Worm (Caenorhabditis elegans): ENCODE results near the gene natb-1.

natb-1 gene

DNA sequence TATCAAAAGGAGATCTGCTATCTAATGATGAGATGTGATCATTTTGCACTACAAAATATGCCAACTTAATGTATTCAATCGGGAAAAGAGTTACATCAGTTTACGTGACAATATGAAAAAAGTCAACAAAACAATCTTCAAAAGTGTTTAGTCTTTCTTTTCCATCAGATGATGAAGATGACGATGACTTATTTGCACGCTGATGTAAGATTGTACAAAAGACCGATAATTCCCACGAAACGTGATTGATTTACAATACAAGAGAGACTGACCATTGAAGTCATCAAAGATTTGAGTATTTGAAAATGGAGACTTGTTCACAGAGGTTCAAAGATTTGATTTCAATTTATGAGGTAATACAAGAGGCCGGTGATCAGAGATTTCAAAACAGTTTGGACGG, 42.0 kb upstream of the natb-1 start (continued):
- no peak for TF ChIP-seq unc-130 (tag; optimal IDR thresholded peaks at IDR 0.05)
- TF ChIP-seq dsc-1 (tag; optimal IDR thresholded peaks at IDR 0.05) = no peak
- peak; percentile 57 for TF ChIP-seq lin-14 (GFP tag; optimal IDR thresholded peaks at IDR 0.05)
- TF ChIP-seq mef-2 (tag; optimal IDR thresholded peaks at IDR 0.05) = no peak
- no peak for TF ChIP-seq pqm-1 (tag; optimal IDR thresholded peaks at IDR 0.05)
- TF ChIP-seq mdl-1 (tag; optimal IDR thresholded peaks at IDR 0.05) = no peak
- TF ChIP-seq efl-1 (optimal IDR thresholded peaks at IDR 0.05) = no peak
- peak in 1 of 2 experiments; percentile 43 for TF ChIP-seq efl-1 (GFP tag; optimal IDR thresholded peaks at IDR 0.05 in 1 of 2)
- no peak for TF ChIP-seq lsy-2 (tag; optimal IDR thresholded peaks at IDR 0.05)
- no peak for TF ChIP-seq blmp-1 (tag; optimal IDR thresholded peaks at IDR 0.05)
- no peak for TF ChIP-seq ces-1 (GFP tag; optimal IDR thresholded peaks at IDR 0.05)
- TF ChIP-seq hpl-2 (GFP tag; optimal IDR thresholded peaks at IDR 0.05) = no peak
- TF ChIP-seq hlh-17 (GFP tag; optimal IDR thresholded peaks at IDR 0.05; ENCODE audit: borderline replicate concordance) = no peak
- TF ChIP-seq irx-1 (tag; optimal IDR thresholded peaks at IDR 0.05) = no peak
- TF ChIP-seq nhr-237 (tag; optimal IDR thresholded peaks at IDR 0.05) = no peak
- no peak for TF ChIP-seq xbp-1 (tag; optimal IDR thresholded peaks at IDR 0.05)
- TF ChIP-seq snpc-4 (tag; optimal IDR thresholded peaks at IDR 0.05) = no peak
- TF ChIP-seq C16A3.4 (tag; optimal IDR thresholded peaks at IDR 0.05) = no peak
- no peak for TF ChIP-seq pag-3 (tag; optimal IDR thresholded peaks at IDR 0.05; ENCODE audit: borderline replicate concordance, insufficient read depth)

DNA sequence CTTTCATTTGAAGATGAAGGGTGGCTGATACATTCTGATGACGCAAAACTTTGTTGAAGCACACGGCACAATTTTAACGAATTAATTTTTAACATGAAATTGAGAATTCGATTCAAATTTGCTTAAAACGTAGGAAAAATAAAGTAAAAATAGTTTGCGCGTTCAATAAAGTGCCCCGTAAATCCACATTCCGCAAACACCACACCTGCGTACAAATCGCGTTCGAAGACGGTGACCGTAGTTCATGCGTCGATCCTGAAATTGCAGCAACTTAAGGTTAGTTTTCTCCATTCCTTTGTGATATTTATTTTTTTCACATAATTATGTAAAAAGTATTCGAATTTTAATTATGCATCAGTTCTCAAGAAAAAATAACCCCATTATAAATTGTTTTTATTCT, 41.5 kb upstream of the natb-1 start, which contains the start of gene F43H9.3:
Gene F43H9.3 (minus strand): TSS at position 189 of the 400 bp plus-strand sequence.
- TF ChIP-seq snu-23 (GFP tag; optimal IDR thresholded peaks at IDR 0.05) (peak; percentile 19), efl-1 (optimal IDR thresholded peaks at IDR 0.05) (peak; percentile 62 to 70), efl-1 (GFP tag; optimal IDR thresholded peaks at IDR 0.05 in 1 of 2) (peak; percentile 61 to 79), mdl-1 (tag; optimal IDR thresholded peaks at IDR 0.05) (peak in 1 of 2 experiments; percentile 17), dpl-1 (GFP tag; optimal IDR thresholded peaks at IDR 0.05) (peak in 2 of 3 experiments; percentile 47 to 60), F16B12.6 (tag; optimal IDR thresholded peaks at IDR 0.05) (peak; percentile 80), lsy-2 (tag; optimal IDR thresholded peaks at IDR 0.05) (peak; percentile 28 to 95), ceh-63 (GFP tag; optimal IDR thresholded peaks at IDR 0.05) (no peak), grh-1 (GFP tag; IDR thresholded peaks at IDR 0.05) (no peak), C16A3.4 (tag; optimal IDR thresholded peaks at IDR 0.05) (peak; percentile 55), lin-35 (GFP tag; optimal IDR thresholded peaks at IDR 0.05) (peak; percentile 29 to 58), pax-3 (tag; optimal IDR thresholded peaks at IDR 0.05) (no peak), unc-130 (tag; optimal IDR thresholded peaks at IDR 0.05) (peak; percentile 28), nhr-77 (tag; optimal IDR thresholded peaks at IDR 0.05) (no peak), unc-98 (GFP tag; IDR thresholded peaks at IDR 0.05) (no peak)

DNA sequence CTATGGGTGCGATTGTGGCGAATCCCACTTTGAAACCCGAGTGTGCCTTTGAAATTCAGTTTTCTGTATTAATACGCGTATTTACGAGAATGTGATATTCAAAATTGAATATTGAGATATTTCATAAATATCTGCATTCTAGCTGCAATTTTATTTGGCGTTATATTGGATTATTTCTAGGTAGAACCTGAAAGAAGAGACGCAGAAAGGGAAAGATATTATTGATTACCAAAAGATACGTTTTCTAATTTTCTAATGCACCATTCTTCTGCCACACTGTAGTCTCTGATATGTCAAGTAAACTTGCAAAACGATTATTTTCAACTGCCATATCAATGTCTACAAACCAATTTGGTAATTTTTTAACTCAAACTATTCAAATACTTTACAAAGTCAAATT, 38.8 kb upstream of the natb-1 start, which contains the start of gene ech-3:
Gene ech-3 (plus strand): TSS at position 178 of the 400 bp plus-strand sequence.
- TF ChIP-seq lin-39 (tag; optimal IDR thresholded peaks at IDR 0.05) = no peak
- TF ChIP-seq blmp-1 (tag; optimal IDR thresholded peaks at IDR 0.05) = peak; percentile 8
- peak in 1 of 2 experiments; percentile 5 for TF ChIP-seq efl-1 (optimal IDR thresholded peaks at IDR 0.05)
- peak in 1 of 2 experiments; percentile 84 for TF ChIP-seq efl-1 (GFP tag; optimal IDR thresholded peaks at IDR 0.05 in 1 of 2)
- no peak for TF ChIP-seq xbp-1 (tag; optimal IDR thresholded peaks at IDR 0.05)
- TF ChIP-seq nhr-20 (tag; optimal IDR thresholded peaks at IDR 0.05) = peak; percentile 31
- no peak for TF ChIP-seq ceh-88 (GFP tag; IDR thresholded peaks at IDR 0.05)
- no peak for TF ChIP-seq nhr-19 (GFP tag; conservative IDR thresholded peaks at IDR 0.05)
- peak in 1 of 2 experiments; percentile 30 for TF ChIP-seq lin-35 (GFP tag; optimal IDR thresholded peaks at IDR 0.05)

DNA sequence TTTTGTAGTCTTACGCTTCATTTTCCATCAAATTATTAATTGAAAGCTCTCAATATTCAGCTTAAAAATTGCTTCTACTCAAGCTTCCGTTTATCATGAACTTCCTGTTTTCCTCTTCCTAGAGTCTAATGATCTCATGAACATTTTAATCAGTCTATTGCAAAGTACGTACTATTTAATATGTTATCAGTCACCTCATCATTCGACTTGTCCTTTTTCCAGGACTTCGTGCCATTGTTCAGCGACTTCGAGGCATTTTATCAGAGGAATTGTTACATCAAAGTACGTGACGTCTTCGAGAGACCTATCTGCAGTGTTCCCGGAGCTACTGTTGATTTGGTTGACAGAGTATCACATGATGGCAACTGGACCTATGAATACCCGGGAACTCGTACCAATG, 36.6 kb upstream of the natb-1 start:
- no peak for TF ChIP-seq dsc-1 (tag; optimal IDR thresholded peaks at IDR 0.05)
- TF ChIP-seq sup-37 (GFP tag; optimal IDR thresholded peaks at IDR 0.05) = no peak
- TF ChIP-seq efl-3 (GFP tag; optimal IDR thresholded peaks at IDR 0.05) = no peak
- peak; percentile 17 for TF ChIP-seq elt-2 (tag; optimal IDR thresholded peaks at IDR 0.05)
- TF ChIP-seq pqm-1 (tag; optimal IDR thresholded peaks at IDR 0.05) = peak; percentile 1

Measured in whole organism, L1 larva.